Worm (Caenorhabditis elegans) whole organism, L4 larva: ENCODE measurements around the gene F26F2.1.

Experiments used
- F49E8.2 ChIP-seq: sonication (generic microtip); optimal IDR thresholded peaks from 2 replicates; lab custom pipeline; 2016; ENCODE audit warnings: missing compliant biosample characterization, mild to moderate bottlenecking, missing genetic modification characterization, borderline replicate concordance
- Y48G9A.11 ChIP-seq: fragments of 200-800 bp; sonication (Bioruptor generic); IDR thresholded peaks from 2 replicates; pipeline ENCODE4 v1.3.6; 2022; ENCODE audit warnings: missing genetic modification reagents, missing genetic modification characterization, missing compliant biosample characterization
- aly-2 ChIP-seq: sonication (generic microtip); optimal IDR thresholded peaks from 2 replicates; lab custom pipeline; 2018; ENCODE audit warnings: missing biosample characterization, missing genetic modification characterization
- ceh-20 ChIP-seq: fragments of 200-800 bp; sonication (Bioruptor generic); IDR thresholded peaks from 2 replicates; pipeline ENCODE4 v1.3.6; 2022; ENCODE audit warnings: missing genetic modification reagents, missing genetic modification characterization, missing compliant biosample characterization
- ceh-32 ChIP-seq: sonication (generic microtip); optimal IDR thresholded peaks from 2 replicates; lab custom pipeline; 2016; ENCODE audit warnings: mild to moderate bottlenecking, missing genetic modification characterization, missing compliant biosample characterization; ENCODE audit not compliant: poor library complexity
- ceh-44 ChIP-seq: fragments of 200-800 bp; sonication (Bioruptor generic); IDR thresholded peaks from 2 replicates; pipeline ENCODE4 v1.3.6; 2022; ENCODE audit warnings: missing genetic modification reagents, missing genetic modification characterization, missing compliant biosample characterization
- ceh-62 ChIP-seq: sonication (generic microtip); optimal IDR thresholded peaks from 2 replicates; lab custom pipeline; 2017; ENCODE audit warnings: missing biosample characterization, missing genetic modification characterization
- cey-2 ChIP-seq: sonication (generic microtip); optimal IDR thresholded peaks from 3 replicates; lab custom pipeline; 2017; ENCODE audit warnings: missing genetic modification characterization, mild to moderate bottlenecking, missing compliant biosample characterization, antibody characterized with exemption, borderline replicate concordance; ENCODE audit not compliant: insufficient read depth
- daf-16 ChIP-seq, 3 experiments: sonication (generic microtip); optimal IDR thresholded peaks; 2 replicates each; lab custom pipeline; 2016 to 2017; ENCODE audit warnings: missing genetic modification characterization in 3 of 3, missing genetic modification reagents in 3 of 3, mild to moderate bottlenecking in 2 of 3, missing compliant biosample characterization in 2 of 3, missing biosample characterization in 1 of 3, moderate library complexity in 1 of 3
- dmd-6 ChIP-seq: fragments of 200-800 bp; sonication (Bioruptor generic); IDR thresholded peaks from 2 replicates; pipeline ENCODE4 v1.3.6; 2022; ENCODE audit warnings: missing genetic modification reagents, missing genetic modification characterization, missing compliant biosample characterization
- egl-27 ChIP-seq: sonication (generic microtip); optimal IDR thresholded peaks from 3 replicates; lab custom pipeline; 2017; ENCODE audit warnings: missing biosample characterization, missing genetic modification reagents, missing genetic modification characterization
- egl-43 ChIP-seq: fragments of 200-800 bp; sonication (Bioruptor generic); IDR thresholded peaks from 2 replicates; pipeline ENCODE4 v1.3.6; 2022; ENCODE audit warnings: missing genetic modification reagents, missing genetic modification characterization, missing compliant biosample characterization
- gei-8 ChIP-seq: fragments of 200-800 bp; sonication (Bioruptor generic); optimal IDR thresholded peaks from 2 replicates; lab custom pipeline; 2018; ENCODE audit warnings: mild to moderate bottlenecking, missing genetic modification characterization, missing compliant biosample characterization
- hlh-30 ChIP-seq: sonication (generic microtip); optimal IDR thresholded peaks from 2 replicates; lab custom pipeline; 2017; ENCODE audit warnings: antibody characterized with exemption, mild to moderate bottlenecking, missing genetic modification characterization, missing compliant biosample characterization; ENCODE audit not compliant: insufficient read depth
- lin-1 ChIP-seq: fragments of 200-800 bp; sonication (Bioruptor generic); IDR thresholded peaks from 2 replicates; pipeline ENCODE4 v1.3.6; 2022; ENCODE audit warnings: missing genetic modification reagents, missing genetic modification characterization, missing compliant biosample characterization
- lin-13 ChIP-seq: fragments of 150-350 bp; optimal IDR thresholded peaks from 2 replicates; lab custom pipeline; 2014; ENCODE audit warnings: missing biosample characterization, missing genetic modification reagents, missing genetic modification characterization
- lin-15B ChIP-seq: fragments of 150-350 bp; sonication (generic microtip); optimal IDR thresholded peaks from 3 replicates; lab custom pipeline; 2014; ENCODE audit warnings: missing biosample characterization, missing genetic modification characterization
- lin-38 ChIP-seq: fragments of 200-800 bp; sonication (Bioruptor generic); IDR thresholded peaks from 2 replicates; pipeline ENCODE4 v1.3.6; 2022; ENCODE audit warnings: missing genetic modification reagents, missing genetic modification characterization, missing compliant biosample characterization
- madf-5 ChIP-seq, 2 experiments: fragments of 200-800 bp; sonication (Bioruptor generic); IDR thresholded peaks; 2 replicates each; pipeline ENCODE4 v1.3.6; 2022; ENCODE audit warnings: missing compliant biosample characterization in 2 of 2, missing genetic modification characterization in 2 of 2
- madf-9 ChIP-seq: fragments of 200-800 bp; sonication (Bioruptor generic); conservative IDR thresholded peaks from 2 replicates; pipeline ENCODE4 v1.3.6; 2022; ENCODE audit warnings: missing genetic modification reagents, missing genetic modification characterization, missing compliant biosample characterization
- mdl-1 ChIP-seq, 2 experiments: fragments of 150-350 bp in 1 of 2; sonication (generic microtip) in 1 of 2; optimal IDR thresholded peaks; 2 replicates each; lab custom pipeline; 2014 to 2017; ENCODE audit warnings: missing biosample characterization in 2 of 2, missing genetic modification characterization in 2 of 2
- nhr-102 ChIP-seq: sonication (generic microtip); optimal IDR thresholded peaks from 2 replicates; lab custom pipeline; 2016; ENCODE audit warnings: mild to moderate bottlenecking, missing genetic modification characterization, moderate library complexity, missing compliant biosample characterization
- nhr-237 ChIP-seq: sonication (generic microtip); optimal IDR thresholded peaks from 2 replicates; lab custom pipeline; 2017; ENCODE audit warnings: missing biosample characterization, missing genetic modification characterization
- nhr-28 ChIP-seq: fragments of 150-350 bp; optimal IDR thresholded peaks from 2 replicates; lab custom pipeline; 2014; ENCODE audit warnings: missing biosample characterization, missing genetic modification characterization
- nhr-42 ChIP-seq: fragments of 200-800 bp; sonication (Bioruptor generic); IDR thresholded peaks from 2 replicates; pipeline ENCODE4 v1.3.6; 2022; ENCODE audit warnings: missing genetic modification characterization, missing compliant biosample characterization
- nhr-6 ChIP-seq: fragments of 150-350 bp; optimal IDR thresholded peaks from 2 replicates; lab custom pipeline; 2014; ENCODE audit warnings: missing biosample characterization, missing genetic modification characterization
- pha-4 ChIP-seq, 2 experiments: fragments of 150-350 bp in 1 of 2; fragments of 200-800 bp in 1 of 2; sonication (Bioruptor generic) in 1 of 2; IDR thresholded peaks in 1 of 2; optimal IDR thresholded peaks in 1 of 2; 2 replicates each; pipeline versions ENCODE4 v1.3.6 to Lab custom; 2014 to 2022; ENCODE audit warnings: missing genetic modification characterization in 2 of 2, missing genetic modification reagents in 2 of 2, missing biosample characterization in 1 of 2, missing compliant biosample characterization in 1 of 2
- pqm-1 ChIP-seq: sonication (generic microtip); optimal IDR thresholded peaks from 2 replicates; lab custom pipeline; 2017; ENCODE audit warnings: missing biosample characterization, missing genetic modification characterization
- rbr-2 ChIP-seq: sonication (generic microtip); optimal IDR thresholded peaks from 2 replicates; lab custom pipeline; 2016; ENCODE audit warnings: missing genotype, missing genetic modification characterization, missing compliant biosample characterization
- set-16 ChIP-seq: fragments of 200-800 bp; sonication (Bioruptor generic); IDR thresholded peaks from 2 replicates; pipeline ENCODE4 v1.3.6; 2022; ENCODE audit warnings: missing genetic modification reagents, missing genetic modification characterization, missing compliant biosample characterization
- skn-1 ChIP-seq: fragments of 150-350 bp; optimal IDR thresholded peaks from 2 replicates; lab custom pipeline; 2014; ENCODE audit warnings: missing biosample characterization, missing genetic modification characterization
- snpc-1.2 ChIP-seq: fragments of 200-800 bp; sonication (Bioruptor generic); IDR thresholded peaks from 2 replicates; pipeline ENCODE4 v1.3.6; 2022; ENCODE audit warnings: missing genetic modification reagents, missing genetic modification characterization, missing compliant biosample characterization
- unc-62 ChIP-seq, 3 experiments: fragments of 150-350 bp in 1 of 3; sonication (generic microtip); optimal IDR thresholded peaks in 2 of 3; peaks in 1 of 3; 1 replicate in 1 of 3; 2 replicates in 2 of 3; lab custom pipeline; 2014 to 2017; ENCODE audit warnings: missing biosample characterization in 3 of 3, missing genetic modification characterization in 3 of 3, missing genetic modification reagents in 3 of 3, missing genotype in 1 of 3
- zfp-3 ChIP-seq: fragments of 200-800 bp; sonication (Bioruptor generic); conservative IDR thresholded peaks from 2 replicates; pipeline ENCODE4 v1.3.6; 2022; ENCODE audit warnings: missing genetic modification reagents, missing genetic modification characterization, missing compliant biosample characterization

F26F2.1 gene

ce11 chrV:20556260-20556659, 5.4 kb downstream of the F26F2.1 start, which contains the start of gene Y38H6C.23:
Y38H6C.23 (minus strand) TSS chrV:20556360.
- TF ChIP-seq nhr-237 (tag; lab: Kevin White, UChicago) (no peak), mdl-1 (tag; optimal IDR thresholded peaks at IDR 0.05; lab: Kevin White, UChicago) (no peak), Y48G9A.11 (GFP tag; lab: Robert Waterston, UW) (no peak), set-16 (GFP tag; lab: Robert Waterston, UW) (no peak), nhr-42 (GFP tag; lab: Robert Waterston, UW) (no peak), hlh-30 (tag; lab: Kevin White, UChicago) (no peak), aly-2 (tag; lab: Kevin White, UChicago) (no peak), ceh-20 (GFP tag; lab: Robert Waterston, UW) (no peak), egl-27 (no peak), lin-38 (GFP tag; lab: Robert Waterston, UW) (no peak), skn-1 (tag; lab: Kevin White, UChicago) (no peak), unc-62 (GFP tag; optimal IDR thresholded peaks at IDR 0.05 in 1 of 2; lab: Kevin White, UChicago) (peak in 1 of 2 experiments; percentile 37), unc-62 (tag; optimal IDR thresholded peaks at IDR 0.05; lab: Kevin White, UChicago) (no peak), nhr-102 (no peak), ceh-32 (tag; lab: Kevin White, UChicago) (no peak), cey-2 (tag; lab: Kevin White, UChicago) (no peak), dmd-6 (peak; percentile 66)

ce11 chrV:20555120-20555519, 6.6 kb downstream of the F26F2.1 start, which contains the start of gene Y38H6C.21:
Y38H6C.21 (minus strand) TSS chrV:20555267.
- TF ChIP-seq nhr-6 (tag; lab: Kevin White, UChicago) (no peak), dmd-6 (peak; percentile 61)
- TF ChIP-seq, all 104 proteins: peak for 1

- TF ChIP-seq skn-1 (tag; lab: Kevin White, UChicago) (no peak), nhr-6 (tag; lab: Kevin White, UChicago) (no peak), lin-15B (no peak), F49E8.2 (tag; lab: Kevin White, UChicago) (no peak), ceh-62 (tag; lab: Kevin White, UChicago) (no peak)
Measured at ce11 chrV:20552971-20553370, 8.7 kb downstream of the F26F2.1 start, which contains the start of gene vmo-1. vmo-1 (minus strand) TSS chrV:20553071.

- TF ChIP-seq unc-62 (GFP tag; optimal IDR thresholded peaks at IDR 0.05 in 1 of 2; lab: Kevin White, UChicago) (peak in 1 of 2 experiments; percentile 18), unc-62 (tag; optimal IDR thresholded peaks at IDR 0.05; lab: Kevin White, UChicago) (no peak), nhr-6 (tag; lab: Kevin White, UChicago) (no peak)
Measured at ce11 chrV:20551096-20551495, 10.6 kb downstream of the F26F2.1 start, which contains the start of gene Y38H6C.20. Y38H6C.20 (minus strand) TSS chrV:20551196.

- TF ChIP-seq madf-9 (GFP tag; lab: Robert Waterston, UW) (no peak), zfp-3 (GFP tag; lab: Robert Waterston, UW) (no peak), egl-27 (no peak), lin-13 (GFP tag; lab: Kevin White, UChicago) (no peak), madf-5 (GFP tag; IDR thresholded peaks at IDR 0.05; lab: Robert Waterston, UW) (no peak), nhr-28 (tag; lab: Kevin White, UChicago) (no peak), lin-1 (GFP tag; lab: Robert Waterston, UW) (no peak), snpc-1.2 (no peak)
Measured at ce11 chrV:20547048-20547447, 14.6 kb downstream of the F26F2.1 start, which contains the start of gene Y38H6C.18. Y38H6C.18 (minus strand) TSS chrV:20547148.

ce11 chrV:20545742-20546141, 16.0 kb downstream of the F26F2.1 start:
- TF ChIP-seq set-16 (GFP tag; lab: Robert Waterston, UW) (no peak), rbr-2 (no peak), gei-8 (GFP tag; lab: Kevin White, UChicago) (no peak), egl-43 (GFP tag; lab: Robert Waterston, UW) (no peak), ceh-44 (GFP tag; lab: Robert Waterston, UW) (no peak), pha-4 (GFP tag; IDR thresholded peaks at IDR 0.05; lab: Robert Waterston, UW) (no peak), pha-4 (tag; optimal IDR thresholded peaks at IDR 0.05; lab: Kevin White, UChicago) (no peak), daf-16 (GFP tag; optimal IDR thresholded peaks at IDR 0.05; lab: Kevin White, UChicago) (no peak), daf-16 (tag; optimal IDR thresholded peaks at IDR 0.05; lab: Kevin White, UChicago) (peak; percentile 71), nhr-6 (tag; lab: Kevin White, UChicago) (no peak), nhr-102 (no peak), lin-1 (GFP tag; lab: Robert Waterston, UW) (no peak), pqm-1 (peak; percentile 2)
